Fruit fly (Drosophila melanogaster) whole organism, embryonic: Measurements from ENCODE around the gene CG18428.

ENCODE experiments used
- Adf1 ChIP-seq: fragments of 200-800 bp; sonication (Bioruptor generic); IDR thresholded peaks from 2 replicates; pipeline ENCODE4 v1.3.6; 2022; ENCODE audit warnings: missing biosample characterization, missing genetic modification characterization
- Bteb2 ChIP-seq: fragments of 200-800 bp; sonication (Bioruptor generic); optimal IDR thresholded peaks from 2 replicates; lab custom pipeline; 2016; ENCODE audit warnings: missing biosample characterization, missing genetic modification characterization
- CG12236 ChIP-seq: fragments of 200-800 bp; sonication (Bioruptor generic); optimal IDR thresholded peaks from 2 replicates; lab custom pipeline; 2016; ENCODE audit warnings: missing biosample characterization, missing genetic modification characterization
- CG15601 ChIP-seq: fragments of 200-800 bp; sonication (Bioruptor generic); optimal IDR thresholded peaks from 3 replicates; lab custom pipeline; 2019; ENCODE audit warnings: missing biosample characterization, mild to moderate bottlenecking, missing genetic modification characterization, moderate library complexity
- CG1647 ChIP-seq: fragments of 200-800 bp; sonication (Bioruptor generic); optimal IDR thresholded peaks from 3 replicates; lab custom pipeline; 2016; ENCODE audit warnings: missing biosample characterization, missing genetic modification characterization
- CG17359 ChIP-seq: fragments of 200-800 bp; sonication (Bioruptor generic); optimal IDR thresholded peaks from 3 replicates; lab custom pipeline; 2018; ENCODE audit warnings: missing biosample characterization, mild to moderate bottlenecking, missing genetic modification characterization, moderate library complexity
- CG2120 ChIP-seq: fragments of 200-800 bp; sonication (Bioruptor generic); optimal IDR thresholded peaks from 3 replicates; lab custom pipeline; 2016; ENCODE audit warnings: missing biosample characterization, missing genetic modification characterization
- CG2129 ChIP-seq: fragments of 200-800 bp; sonication (Bioruptor generic); IDR thresholded peaks from 2 replicates; pipeline ENCODE4 v1.3.6; 2022; ENCODE audit warnings: missing biosample characterization, missing genetic modification characterization; ENCODE audit not compliant: partially characterized antibody
- CG2712 ChIP-seq: fragments of 200-800 bp; optimal IDR thresholded peaks from 3 replicates; lab custom pipeline; 2019; ENCODE audit warnings: missing biosample characterization, mild to moderate bottlenecking, missing genetic modification characterization, moderate library complexity
- CG3065 ChIP-seq: fragments of 200-800 bp; sonication (Bioruptor generic); optimal IDR thresholded peaks from 2 replicates; lab custom pipeline; 2016; ENCODE audit warnings: missing biosample characterization, missing genetic modification characterization
- CG31441 ChIP-seq: fragments of 200-800 bp; sonication (Bioruptor generic); IDR thresholded peaks from 2 replicates; pipeline ENCODE4 v1.3.6; 2022; ENCODE audit warnings: missing biosample characterization, missing genetic modification characterization
- CG32532 ChIP-seq: fragments of 200-800 bp; sonication (Bioruptor generic); IDR thresholded peaks from 2 replicates; pipeline ENCODE4 v1.3.6; 2022; ENCODE audit warnings: missing biosample characterization, missing genetic modification characterization
- CG5245 ChIP-seq: fragments of 200-800 bp; sonication (Bioruptor generic); optimal IDR thresholded peaks from 3 replicates; lab custom pipeline; 2016; ENCODE audit warnings: missing biosample characterization, missing genetic modification characterization
- CG6175 ChIP-seq: fragments of 200-800 bp; sonication (Bioruptor generic); IDR thresholded peaks from 3 replicates; pipeline ENCODE4 v1.3.6; 2022; ENCODE audit warnings: missing biosample characterization, missing genetic modification characterization
- CG7745 ChIP-seq: fragments of 200-800 bp; sonication (Bioruptor generic); optimal IDR thresholded peaks from 2 replicates; lab custom pipeline; 2018; ENCODE audit warnings: missing biosample characterization, mild to moderate bottlenecking, missing genetic modification characterization, moderate library complexity
- CG7928 ChIP-seq: fragments of 200-800 bp; sonication (Bioruptor generic); optimal IDR thresholded peaks from 2 replicates; lab custom pipeline; 2017; ENCODE audit warnings: missing biosample characterization, mild to moderate bottlenecking, missing genetic modification characterization
- CG9727 ChIP-seq: fragments of 200-800 bp; sonication (Bioruptor generic); optimal IDR thresholded peaks from 3 replicates; lab custom pipeline; 2017; ENCODE audit warnings: missing biosample characterization, mild to moderate bottlenecking, missing genetic modification characterization
- D19B ChIP-seq: fragments of 200-800 bp; sonication (Bioruptor generic); optimal IDR thresholded peaks from 2 replicates; lab custom pipeline; 2017; ENCODE audit warnings: missing biosample characterization, mild to moderate bottlenecking, missing genetic modification characterization
- Deaf1 ChIP-seq: fragments of 200-800 bp; optimal IDR thresholded peaks from 3 replicates; lab custom pipeline; 2019; ENCODE audit warnings: missing biosample characterization, mild to moderate bottlenecking, missing genetic modification characterization, moderate library complexity
- Eip74EF ChIP-seq, 2 experiments: fragments of 200-800 bp in 1 of 2; fragments of >200 bp in 1 of 2; sonication (Bioruptor generic) in 1 of 2; optimal IDR thresholded peaks; 2 replicates each; lab custom pipeline; 2017 to 2019; ENCODE audit warnings: missing biosample characterization in 2 of 2, missing genetic modification characterization in 2 of 2, mild to moderate bottlenecking in 1 of 2, moderate library complexity in 1 of 2
- Fer3 ChIP-seq: fragments of 200-800 bp; sonication (Bioruptor generic); optimal IDR thresholded peaks from 2 replicates; lab custom pipeline; 2018; ENCODE audit warnings: missing biosample characterization, mild to moderate bottlenecking, missing genetic modification characterization, moderate library complexity
- MBD-R2 ChIP-seq: fragments of 200-800 bp; sonication (Bioruptor generic); IDR thresholded peaks from 2 replicates; pipeline ENCODE4 v1.3.6; 2022; ENCODE audit warnings: missing biosample characterization, missing genetic modification characterization
- MTF-1 ChIP-seq: fragments of 200-800 bp; sonication (Bioruptor generic); optimal IDR thresholded peaks from 2 replicates; lab custom pipeline; 2018; ENCODE audit warnings: missing biosample characterization, mild to moderate bottlenecking, missing genetic modification characterization, borderline replicate concordance
- Mad ChIP-seq: fragments of 200-800 bp; sonication (Bioruptor generic); optimal IDR thresholded peaks from 2 replicates; lab custom pipeline; 2016; ENCODE audit warnings: missing biosample characterization, missing genetic modification characterization
- Myb ChIP-seq: fragments of 200-800 bp; sonication (Bioruptor generic); optimal IDR thresholded peaks from 2 replicates; lab custom pipeline; 2016; ENCODE audit warnings: missing biosample characterization, missing genetic modification characterization
- NC2α ChIP-seq: fragments of 200-800 bp; sonication (Bioruptor generic); optimal IDR thresholded peaks from 2 replicates; lab custom pipeline; 2016; ENCODE audit warnings: missing biosample characterization, missing genetic modification characterization
- Six4 ChIP-seq: fragments of 200-800 bp; sonication (Bioruptor generic); optimal IDR thresholded peaks from 2 replicates; lab custom pipeline; 2016; ENCODE audit warnings: missing biosample characterization, missing genetic modification characterization
- Ssrp ChIP-seq: fragments of 200-800 bp; sonication (Bioruptor generic); optimal IDR thresholded peaks from 2 replicates; lab custom pipeline; 2018; ENCODE audit warnings: missing biosample characterization, mild to moderate bottlenecking, missing genetic modification characterization, moderate library complexity
- Taf1 ChIP-seq: fragments of 200-800 bp; sonication (Bioruptor generic); IDR thresholded peaks from 2 replicates; pipeline ENCODE4 v1.3.6; 2022; ENCODE audit warnings: missing biosample characterization, missing genetic modification characterization
- dpn ChIP-seq, 2 experiments: fragments of 200-800 bp; sonication (Bioruptor generic); optimal IDR thresholded peaks; 3 replicates each; lab custom pipeline; 2016; ENCODE audit warnings: missing biosample characterization in 2 of 2, missing genetic modification characterization in 2 of 2
- en ChIP-seq: fragments of 200-800 bp; sonication (Bioruptor generic); optimal IDR thresholded peaks from 2 replicates; lab custom pipeline; 2016; ENCODE audit warnings: missing biosample characterization, missing genetic modification characterization
- eyg ChIP-seq: fragments of 200-800 bp; sonication (Bioruptor generic); optimal IDR thresholded peaks from 3 replicates; lab custom pipeline; 2016; ENCODE audit warnings: missing biosample characterization, missing genetic modification characterization
- fd64A ChIP-seq: fragments of 200-800 bp; sonication (Bioruptor generic); optimal IDR thresholded peaks from 3 replicates; lab custom pipeline; 2018; ENCODE audit warnings: missing biosample characterization, mild to moderate bottlenecking, missing genetic modification characterization
- hkb ChIP-seq, 2 experiments: fragments of 200-800 bp in 1 of 2; fragments of >200 bp in 1 of 2; sonication (Bioruptor generic) in 1 of 2; IDR thresholded peaks in 1 of 2; optimal IDR thresholded peaks in 1 of 2; 2 replicates each; pipeline versions ENCODE4 v1.3.6 to Lab custom; 2017 to 2022; ENCODE audit warnings: missing biosample characterization in 1 of 2, missing genetic modification characterization in 1 of 2
- ind ChIP-seq: fragments of 200-800 bp; sonication (Bioruptor generic); optimal IDR thresholded peaks from 3 replicates; lab custom pipeline; 2016; ENCODE audit warnings: missing biosample characterization, missing genetic modification characterization
- inv ChIP-seq: fragments of 200-800 bp; sonication (Bioruptor generic); IDR thresholded peaks from 2 replicates; pipeline ENCODE4 v1.3.6; 2022; ENCODE audit warnings: missing biosample characterization, missing genetic modification characterization; ENCODE audit not compliant: partially characterized antibody
- lab ChIP-seq: fragments of 200-800 bp; sonication (Bioruptor generic); optimal IDR thresholded peaks from 3 replicates; lab custom pipeline; 2017; ENCODE audit warnings: missing biosample characterization, missing genetic modification characterization, mild to moderate bottlenecking, moderate library complexity, missing genetic modification reagents
- oc ChIP-seq: fragments of 200-800 bp; sonication (Bioruptor generic); optimal IDR thresholded peaks from 2 replicates; lab custom pipeline; 2018; ENCODE audit warnings: missing biosample characterization, mild to moderate bottlenecking, missing genetic modification characterization, moderate library complexity
- odd ChIP-seq: fragments of 200-800 bp; sonication (Bioruptor generic); optimal IDR thresholded peaks from 2 replicates; lab custom pipeline; 2017; ENCODE audit warnings: missing biosample characterization, mild to moderate bottlenecking, missing genetic modification characterization
- org-1 ChIP-seq: fragments of 200-800 bp; sonication (Bioruptor generic); optimal IDR thresholded peaks from 2 replicates; lab custom pipeline; 2017; ENCODE audit warnings: missing biosample characterization, missing genetic modification characterization
- otp ChIP-seq: fragments of 200-800 bp; sonication (Bioruptor generic); IDR thresholded peaks from 3 replicates; pipeline ENCODE4, ENCODE4 v1.3.6; 2022; ENCODE audit warnings: missing biosample characterization, missing genetic modification characterization
- peb ChIP-seq: fragments of 200-800 bp; sonication (Bioruptor generic); IDR thresholded peaks from 2 replicates; pipeline ENCODE4 v1.3.6; 2022; ENCODE audit warnings: missing biosample characterization, missing genetic modification characterization
- pho ChIP-seq: fragments of 200-800 bp; sonication (Bioruptor generic); optimal IDR thresholded peaks from 2 replicates; lab custom pipeline; 2016; ENCODE audit warnings: missing biosample characterization, missing genetic modification characterization
- prd ChIP-seq, 3 experiments: fragments of >200 bp in 2 of 3; fragments of 200-800 bp in 1 of 3; sonication (Bioruptor generic) in 1 of 3; optimal IDR thresholded peaks in 2 of 3; IDR thresholded peaks in 1 of 3; 2 replicates in 2 of 3; 3 replicates in 1 of 3; pipeline versions ENCODE4 v1.3.6 to Lab custom; 2017 to 2022; ENCODE audit warnings: missing biosample characterization in 1 of 3, missing genetic modification characterization in 1 of 3
- ro ChIP-seq: fragments of 200-800 bp; sonication (Bioruptor generic); IDR thresholded peaks from 2 replicates; pipeline ENCODE4 v1.3.6; 2022; ENCODE audit warnings: missing biosample characterization, missing genetic modification characterization
- sima ChIP-seq: fragments of 200-800 bp; sonication (Bioruptor generic); optimal IDR thresholded peaks from 2 replicates; lab custom pipeline; 2016; ENCODE audit warnings: missing biosample characterization, missing genetic modification characterization
- sna ChIP-seq: fragments of 200-800 bp; sonication (Bioruptor generic); IDR thresholded peaks from 2 replicates; pipeline ENCODE4 v1.3.6; 2022; ENCODE audit warnings: missing biosample characterization, missing genetic modification characterization; ENCODE audit not compliant: partially characterized antibody
- sqz ChIP-seq: fragments of 200-800 bp; sonication (Bioruptor generic); optimal IDR thresholded peaks from 3 replicates; lab custom pipeline; 2018; ENCODE audit warnings: missing biosample characterization, mild to moderate bottlenecking, missing genetic modification characterization
- zfh2 ChIP-seq: fragments of 200-800 bp; sonication (Bioruptor generic); optimal IDR thresholded peaks from 2 replicates; lab custom pipeline; 2016; ENCODE audit warnings: missing biosample characterization, missing genetic modification characterization

CG18428 gene

dm6 chr3R:24141013-24141592 lies 32.0 kb downstream of the CG18428 start, which contains the start of gene Kal1 (continued):
- TF ChIP-seq eyg, result no peak
- TF ChIP-seq Six4 (GFP tag; lab: Kevin White, UChicago), result peak; percentile 91
- peak; percentile 18 for TF ChIP-seq CG7928 (GFP tag; lab: Kevin White, UChicago)
- peak; percentile 71 for TF ChIP-seq CG3065 (GFP tag; lab: Kevin White, UChicago)
- TF ChIP-seq sna, result peak; percentile 59; the same call in 1 of the 2 replicates
- peak; percentile 97 for TF ChIP-seq CG2712
- TF ChIP-seq org-1 (GFP tag; lab: Kevin White, UChicago), result peak; percentile 90
- TF ChIP-seq Deaf1 (tag; lab: Kevin White, UChicago), result peak; percentile 71
- peak; percentile 88 for TF ChIP-seq CG9727 (GFP tag; lab: Kevin White, UChicago)
- peak; percentile 39 for TF ChIP-seq Adf1 (GFP tag; lab: Robert Waterston, UW)
- peak; percentile 85 for TF ChIP-seq CG5245 (GFP tag; lab: Kevin White, UChicago)
- peak; percentile 17 for TF ChIP-seq CG2120
- TF ChIP-seq oc, result peak; percentile 96
- peak; percentile 58; the same call in 2 of the 3 replicates for TF ChIP-seq CG6175 (GFP tag; lab: Robert Waterston, UW)
- TF ChIP-seq odd, result peak; percentile 94
- TF ChIP-seq CG2129 (GFP tag; lab: Robert Waterston, UW), result no peak
- TF ChIP-seq en (GFP tag; lab: Kevin White, UChicago), result no peak
- TF ChIP-seq sqz, result peak; percentile 87
- TF ChIP-seq peb, result peak; percentile 87
- TF ChIP-seq ind, result peak; percentile 82
- TF ChIP-seq zfh2, result no peak
- peak in 1 of 2 experiments; percentile 86 for TF ChIP-seq dpn (GFP tag; optimal IDR thresholded peaks at IDR 0.05; lab: Kevin White, UChicago)
- peak; percentile 88 for TF ChIP-seq Fer3
- TF ChIP-seq CG17359, result peak; percentile 96
- peak; percentile 90 for TF ChIP-seq fd64A (GFP tag; lab: Kevin White, UChicago)
- TF ChIP-seq CG12236, result no peak
- TF ChIP-seq CG31441, result peak; percentile 96
- TF ChIP-seq pho (GFP tag; lab: Kevin White, UChicago), result no peak
- TF ChIP-seq CG1647 (GFP tag; lab: Kevin White, UChicago), result no peak
- no peak for TF ChIP-seq NC2α
- no peak for TF ChIP-seq Myb
- peak; percentile 22 for TF ChIP-seq Mad
- peak; percentile 58 for TF ChIP-seq MBD-R2
- TF ChIP-seq inv (GFP tag; lab: Robert Waterston, UW), result no peak
- peak in 1 of 2 experiments; percentile 95 for TF ChIP-seq Eip74EF (GFP tag; optimal IDR thresholded peaks at IDR 0.05; lab: Kevin White, UChicago)
- TF ChIP-seq CG32532, result peak; percentile 87
- no peak for TF ChIP-seq sima
- TF ChIP-seq D19B (GFP tag; lab: Kevin White, UChicago), result peak; percentile 30
- TF ChIP-seq Taf1 (GFP tag; lab: Robert Waterston, UW), result peak; percentile 53; the same call in 1 of the 2 replicates
- no peak for TF ChIP-seq prd (optimal IDR thresholded peaks at IDR 0.05; lab: Kevin White, UChicago)
- peak; percentile 91 for TF ChIP-seq prd (GFP tag; IDR thresholded peaks at IDR 0.05; lab: Robert Waterston, UW)
- peak; percentile 78 for TF ChIP-seq ro (GFP tag; lab: Robert Waterston, UW)
- peak; percentile 96 for TF ChIP-seq lab (GFP tag; lab: Kevin White, UChicago)
- no peak for TF ChIP-seq hkb (optimal IDR thresholded peaks at IDR 0.05; lab: Kevin White, UChicago)
- TF ChIP-seq hkb (GFP tag; IDR thresholded peaks at IDR 0.05; lab: Robert Waterston, UW), result peak; percentile 96
- TF ChIP-seq MTF-1, result peak; percentile 78
- TF ChIP-seq otp (GFP tag; lab: Robert Waterston, UW), result peak; percentile 94
- TF ChIP-seq CG7745 (tag; lab: Kevin White, UChicago), result peak; percentile 32
- peak; percentile 94 for TF ChIP-seq CG15601
- peak; percentile 92 for TF ChIP-seq Ssrp
- no peak for TF ChIP-seq Bteb2
